Worm (Caenorhabditis elegans): ENCODE results near the gene Y43B11AR.3.

Gene Y43B11AR.3

DNA sequence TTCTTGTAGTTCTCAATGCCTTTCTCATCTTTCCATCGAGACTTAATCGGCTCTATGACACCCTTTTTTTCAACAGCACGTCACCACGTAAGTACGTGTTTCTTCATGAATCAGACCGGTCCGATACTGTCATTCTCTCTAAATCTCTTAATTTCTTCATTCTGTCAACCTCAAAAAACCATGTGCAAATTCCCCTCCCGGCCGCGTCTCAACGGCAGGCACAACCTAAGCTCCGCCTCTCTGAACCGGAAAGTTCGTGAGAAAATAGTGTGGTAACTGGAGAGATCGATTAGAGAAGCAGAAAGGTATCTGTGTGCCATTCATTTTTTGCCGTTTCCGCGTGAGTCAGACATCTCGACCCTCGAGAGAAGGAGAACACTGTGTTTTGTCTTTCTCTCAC, 31.1 kb upstream of the Y43B11AR.3 start, which contains the start of gene nas-8:
Gene nas-8, plus strand, starts transcription at position 301 of the 400 bp plus-strand sequence.
- TF ChIP-seq bed-1 (GFP tag; IDR thresholded peaks at IDR 0.05) (no peak), Y53F4B.3 (GFP tag; IDR thresholded peaks at IDR 0.05) (no peak)

ce11 chrIV:7112312-7112711, 28.8 kb upstream of the Y43B11AR.3 start:
- peak; percentile 63; the same call in 1 of the 2 replicates for TF ChIP-seq egrh-3 (GFP tag; IDR thresholded peaks at IDR 0.05)

- TF ChIP-seq F57A8.1 (GFP tag; optimal IDR thresholded peaks at IDR 0.05) (no peak), ets-4 (GFP tag; optimal IDR thresholded peaks at IDR 0.05) (no peak), ceh-58 (GFP tag; IDR thresholded peaks at IDR 0.05) (no peak), ztf-3 (GFP tag; optimal IDR thresholded peaks at IDR 0.05) (no peak), ztf-22 (GFP tag; optimal IDR thresholded peaks at IDR 0.05) (no peak), aptf-3 (GFP tag; IDR thresholded peaks at IDR 0.05) (no peak), egrh-3 (GFP tag; IDR thresholded peaks at IDR 0.05) (no peak), sptf-2 (GFP tag; optimal IDR thresholded peaks at IDR 0.05) (no peak), zfh-2 (GFP tag; conservative IDR thresholded peaks at IDR 0.05) (no peak), madf-10 (tag; optimal IDR thresholded peaks at IDR 0.05) (no peak), attf-5 (GFP tag; optimal IDR thresholded peaks at IDR 0.05) (no peak), xnd-1 (tag; optimal IDR thresholded peaks at IDR 0.05) (no peak), ceh-100 (GFP tag; IDR thresholded peaks at IDR 0.05) (no peak), ztf-6 (GFP tag; IDR thresholded peaks at IDR 0.05) (no peak), hmg-1.2 (GFP tag; IDR thresholded peaks at IDR 0.05) (no peak), hrde-1 (tag; optimal IDR thresholded peaks at IDR 0.05; ENCODE audit: borderline replicate concordance) (no peak), tbp1 (GFP tag; optimal IDR thresholded peaks at IDR 0.05) (no peak), rec-8 (tag; optimal IDR thresholded peaks at IDR 0.05) (no peak), F52B5.7 (tag; optimal IDR thresholded peaks at IDR 0.05) (no peak)
Observed at ce11 chrIV:7111354-7111753, 27.8 kb upstream of the Y43B11AR.3 start, which contains the start of the genes ZC477.7 and ssq-3. Gene ZC477.7 (minus strand): TSS chrIV:7111454. Gene ssq-3 (plus strand): TSS chrIV:7111604.

DNA sequence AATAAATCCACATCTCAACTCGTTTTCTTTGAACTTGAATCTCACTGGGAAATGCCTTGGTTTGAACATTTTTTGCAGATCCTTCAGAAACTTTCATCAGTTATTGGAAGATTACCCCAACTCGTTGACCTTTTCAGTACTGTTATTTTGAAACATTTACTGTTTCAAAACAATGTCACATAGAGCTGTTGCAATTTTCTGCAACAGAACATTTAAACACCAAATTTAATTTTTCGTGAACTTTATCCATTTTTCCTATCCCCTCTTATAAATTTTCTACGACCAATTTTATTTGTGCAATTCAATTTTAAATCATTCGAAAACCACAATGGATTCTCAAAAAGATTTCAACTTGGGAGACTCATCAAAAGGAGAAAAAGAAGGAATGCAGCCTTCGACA, 24.4 kb upstream of the Y43B11AR.3 start, which contains the start of gene ZC477.2:
Gene ZC477.2, plus strand, starts transcription at position 301 of the 400 bp plus-strand sequence.
- TF ChIP-seq efl-1 (GFP tag; optimal IDR thresholded peaks at IDR 0.05) (no peak), hlh-12 (tag; optimal IDR thresholded peaks at IDR 0.05) (no peak), ztf-26 (tag; optimal IDR thresholded peaks at IDR 0.05) (no peak), ceh-100 (GFP tag; IDR thresholded peaks at IDR 0.05) (no peak), ztf-3 (GFP tag; optimal IDR thresholded peaks at IDR 0.05) (no peak), Y67H2A.10 (GFP tag; conservative IDR thresholded peaks at IDR 0.05) (no peak), mes-4 (tag; optimal IDR thresholded peaks at IDR 0.05) (no peak), rcor-1 (GFP tag; IDR thresholded peaks at IDR 0.05) (no peak), unc-62 (GFP tag; optimal IDR thresholded peaks at IDR 0.05) (no peak), madf-10 (tag; optimal IDR thresholded peaks at IDR 0.05) (no peak)

- TF ChIP-seq zfh-2 (GFP tag; conservative IDR thresholded peaks at IDR 0.05) (no peak), mel-28 (tag; optimal IDR thresholded peaks at IDR 0.05; ENCODE audit: borderline replicate concordance) (no peak), B0035.1 (tag; optimal IDR thresholded peaks at IDR 0.05) (no peak), ama-1 (optimal IDR thresholded peaks at IDR 0.05) (no peak), ama-1 (GFP tag; optimal IDR thresholded peaks at IDR 0.05) (no peak), aptf-2 (GFP tag; conservative IDR thresholded peaks at IDR 0.05) (no peak), C17E4.6 (GFP tag; IDR thresholded peaks at IDR 0.05) (no peak), nfya-2 (GFP tag; IDR thresholded peaks at IDR 0.05) (no peak), snpc-4 (GFP tag; optimal IDR thresholded peaks at IDR 0.05) (no peak), snpc-4 (tag; optimal IDR thresholded peaks at IDR 0.05) (peak in 3 of 4 experiments; percentile 31 to 79 (median 70)), F57A8.1 (GFP tag; optimal IDR thresholded peaks at IDR 0.05) (no peak), ceh-79 (tag; optimal IDR thresholded peaks at IDR 0.05) (no peak), madf-6 (GFP tag; IDR thresholded peaks at IDR 0.05) (peak; percentile 52; the same call in 1 of the 2 replicates), fkh-3 (tag; optimal IDR thresholded peaks at IDR 0.05) (no peak), lin-26 (GFP tag; IDR thresholded peaks at IDR 0.05) (no peak), rpc-1 (optimal IDR thresholded peaks at IDR 0.05) (no peak), rpc-1 (tag; optimal IDR thresholded peaks at IDR 0.05) (no peak), bed-2 (GFP tag; IDR thresholded peaks at IDR 0.05) (no peak)
Observed at ce11 chrIV:7103211-7103679, 19.7 kb upstream of the Y43B11AR.3 start, which contains the start of the genes rde-8 and ZC477.3. Gene rde-8 (minus strand): TSS chrIV:7103261. Gene ZC477.3 (plus strand): TSS chrIV:7103492.
